Worm (Caenorhabditis elegans): ENCODE measurements around the gene zim-3.

ce11 chrIV:10584237-10584636, 25.7 kb downstream of the zim-3 start, which contains the start of gene oac-8:
- TF ChIP-seq skn-1 (tag; optimal IDR thresholded peaks at IDR 0.05), result no peak
- no peak for TF ChIP-seq nhr-77 (tag; optimal IDR thresholded peaks at IDR 0.05)
- TF ChIP-seq nhr-76 (tag; optimal IDR thresholded peaks at IDR 0.05), result no peak
- no peak for TF ChIP-seq ama-1 (optimal IDR thresholded peaks at IDR 0.05)
- no peak for TF ChIP-seq mdl-1 (tag; optimal IDR thresholded peaks at IDR 0.05)
- no peak for TF ChIP-seq fos-1 (tag; optimal IDR thresholded peaks at IDR 0.05)
- no peak for TF ChIP-seq egl-27 (tag; optimal IDR thresholded peaks at IDR 0.05)
- TF ChIP-seq aly-2 (tag; optimal IDR thresholded peaks at IDR 0.05), result no peak
- no peak for TF ChIP-seq nhr-11 (tag; optimal IDR thresholded peaks at IDR 0.05)
